Worm (Caenorhabditis elegans): Measurements from ENCODE around the gene spp-31.

Gene spp-31

ce11 chrIV:1434554-1435089, 28.3 kb downstream of the spp-31 start, which contains the start of gene clp-6:
Gene clp-6, minus strand, starts transcription at chrIV:1435039.
- no peak for TF ChIP-seq unc-62 (GFP tag; optimal IDR thresholded peaks at IDR 0.05)

DNA sequence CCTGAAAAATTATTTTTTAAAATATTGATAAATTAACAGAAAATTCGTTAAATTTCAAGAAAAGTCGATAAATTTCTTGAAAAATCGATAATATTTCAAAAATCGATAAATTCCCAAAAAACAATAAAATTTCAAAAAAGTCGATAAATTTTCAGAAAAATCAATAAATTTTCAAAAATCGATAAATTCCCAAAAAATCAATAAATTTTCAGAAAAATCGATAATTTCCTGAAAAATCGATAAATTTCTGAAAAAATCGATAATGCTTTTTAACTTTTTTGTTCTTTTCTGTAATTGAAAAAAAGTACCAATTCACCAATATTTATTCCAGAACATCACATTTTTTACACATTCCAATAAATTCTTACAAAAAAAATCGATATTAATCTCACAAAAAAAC, 28.8 kb downstream of the spp-31 start:
- no peak for TF ChIP-seq unc-62 (GFP tag; optimal IDR thresholded peaks at IDR 0.05)

ce11 chrIV:1437625-1438024, 31.3 kb downstream of the spp-31 start:
- TF ChIP-seq unc-62 (GFP tag; optimal IDR thresholded peaks at IDR 0.05): no peak

DNA sequence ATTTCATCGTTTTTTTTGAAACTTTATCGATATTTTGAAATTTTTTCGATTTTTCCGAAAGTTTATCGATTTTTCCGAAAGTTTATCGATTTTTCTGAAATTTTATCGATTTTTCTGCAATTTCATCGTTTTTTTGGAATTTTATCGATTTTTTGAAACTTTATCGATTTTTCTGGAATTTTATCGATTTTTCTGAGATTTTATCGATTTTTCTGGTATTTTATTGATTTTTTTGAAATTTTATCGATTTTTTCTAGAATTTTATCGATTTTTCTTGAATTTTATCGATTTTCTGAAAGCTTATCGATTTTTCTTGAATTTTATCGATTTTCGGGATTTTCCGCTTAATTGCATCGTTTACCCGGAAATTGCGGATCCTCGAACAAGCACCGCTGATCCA, 37.1 kb downstream of the spp-31 start:
- TF ChIP-seq unc-62 (GFP tag; optimal IDR thresholded peaks at IDR 0.05): no peak

ce11 chrIV:1443997-1444678, 37.8 kb downstream of the spp-31 start:
- no peak for TF ChIP-seq unc-62 (GFP tag; optimal IDR thresholded peaks at IDR 0.05)

- no peak for TF ChIP-seq unc-62 (GFP tag; optimal IDR thresholded peaks at IDR 0.05)
Measured at ce11 chrIV:1445920-1446319, 39.6 kb downstream of the spp-31 start, which contains the start of gene clp-7. Gene clp-7, minus strand, starts transcription at chrIV:1445966.

DNA sequence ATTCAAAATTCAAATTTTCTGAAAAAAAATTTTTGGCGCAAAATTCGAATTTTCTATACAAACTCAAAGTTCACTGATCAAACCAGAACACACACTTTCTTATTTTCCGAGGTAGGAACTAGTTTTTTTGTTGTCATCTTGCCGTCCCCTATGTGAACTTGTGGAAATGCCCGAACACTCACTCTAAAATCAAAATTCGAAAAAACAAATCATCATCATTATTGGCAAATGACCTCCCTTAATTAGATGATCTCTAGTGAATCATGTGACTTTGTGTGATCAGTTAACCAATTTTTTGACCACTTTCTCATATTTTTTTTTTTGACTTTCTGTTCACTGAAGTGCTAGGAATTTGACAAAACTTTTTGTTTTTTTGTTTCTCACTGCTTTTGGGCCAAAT, 46.1 kb downstream of the spp-31 start:
- TF ChIP-seq unc-62 (GFP tag; optimal IDR thresholded peaks at IDR 0.05): no peak

DNA sequence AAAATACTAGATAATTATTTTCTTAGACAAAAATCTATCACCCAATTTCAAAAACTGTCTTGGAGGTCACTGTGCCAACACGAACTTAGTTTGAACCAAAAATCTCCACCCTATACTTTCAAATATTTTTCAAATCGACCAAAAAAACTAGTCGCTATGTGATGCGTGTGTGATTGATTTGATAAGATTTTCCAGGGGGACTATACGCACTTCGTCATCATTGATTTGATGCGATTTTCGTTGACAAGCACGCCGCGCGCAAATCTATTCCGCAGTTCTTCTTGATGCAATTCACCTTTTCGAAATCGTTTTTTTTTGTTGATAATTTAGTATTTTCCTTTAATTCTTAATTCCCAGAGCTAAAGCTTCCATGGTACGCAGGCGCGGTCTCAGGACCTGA, 47.1 kb downstream of the spp-31 start:
- no peak for TF ChIP-seq unc-62 (GFP tag; optimal IDR thresholded peaks at IDR 0.05)

ce11 chrIV:1454194-1454593, 47.8 kb downstream of the spp-31 start:
- TF ChIP-seq unc-62 (GFP tag; optimal IDR thresholded peaks at IDR 0.05): no peak

- no peak for TF ChIP-seq unc-62 (GFP tag; optimal IDR thresholded peaks at IDR 0.05)
Measured at ce11 chrIV:1455006-1455405, 48.6 kb downstream of the spp-31 start.

- no peak for TF ChIP-seq unc-62 (GFP tag; optimal IDR thresholded peaks at IDR 0.05)
Measured at ce11 chrIV:1456775-1457174, 50.4 kb downstream of the spp-31 start, which contains the start of gene nadk-1. Gene nadk-1, plus strand, starts transcription at chrIV:1457075.

Data from whole organism, dauer.